Worm (Caenorhabditis elegans) whole organism, L2 larva: ENCODE results near the gene R11H6.5.

Experiments
- F13H6.1 ChIP-seq: sonication (generic microtip); optimal IDR thresholded peaks from 2 replicates; lab custom pipeline; 2016; ENCODE audit warnings: missing genetic modification characterization, missing compliant biosample characterization
- R02D3.7 ChIP-seq: fragments of 150-350 bp; optimal IDR thresholded peaks from 2 replicates; lab custom pipeline; 2014; ENCODE audit warnings: missing biosample characterization, missing genetic modification characterization
- ZK546.5 ChIP-seq: sonication (generic microtip); optimal IDR thresholded peaks from 2 replicates; lab custom pipeline; 2017; ENCODE audit warnings: missing biosample characterization, missing genetic modification characterization
- aly-2 ChIP-seq: fragments of 150-350 bp; optimal IDR thresholded peaks from 2 replicates; lab custom pipeline; 2014; ENCODE audit warnings: missing biosample characterization, missing genetic modification characterization
- ama-1 ChIP-seq: fragments of 150-350 bp; optimal IDR thresholded peaks from 2 replicates; lab custom pipeline; 2018; ENCODE audit warnings: inconsistent platforms
- ceh-16 ChIP-seq: fragments of 150-350 bp; optimal IDR thresholded peaks from 2 replicates; lab custom pipeline; 2014; ENCODE audit warnings: missing biosample characterization, missing genetic modification characterization
- dmd-4 ChIP-seq: sonication (generic microtip); optimal IDR thresholded peaks from 2 replicates; lab custom pipeline; 2017; ENCODE audit warnings: missing biosample characterization, missing genetic modification characterization
- fos-1 ChIP-seq: fragments of 150-350 bp; optimal IDR thresholded peaks from 2 replicates; lab custom pipeline; 2014; ENCODE audit warnings: missing biosample characterization, missing genetic modification characterization
- lin-11 ChIP-seq: fragments of 150-350 bp; sonication (generic microtip); optimal IDR thresholded peaks from 2 replicates; lab custom pipeline; 2014; ENCODE audit warnings: missing biosample characterization, missing genetic modification characterization, inconsistent platforms, mixed read lengths
- lin-13 ChIP-seq: fragments of 150-350 bp; optimal IDR thresholded peaks from 2 replicates; lab custom pipeline; 2014; ENCODE audit warnings: missing biosample characterization, missing genetic modification reagents, missing genetic modification characterization
- lsy-2 ChIP-seq, 2 experiments: fragments of 150-350 bp in 1 of 2; sonication (generic microtip) in 1 of 2; optimal IDR thresholded peaks; 2 replicates each; lab custom pipeline; 2014 to 2017; ENCODE audit warnings: missing biosample characterization in 2 of 2, missing genetic modification characterization in 2 of 2
- mab-5 ChIP-seq: fragments of 150-350 bp; optimal IDR thresholded peaks from 2 replicates; lab custom pipeline; 2014; ENCODE audit warnings: missing biosample characterization, missing genetic modification characterization
- mbf-1 ChIP-seq: sonication (generic microtip); optimal IDR thresholded peaks from 2 replicates; lab custom pipeline; 2017; ENCODE audit warnings: missing biosample characterization, missing genetic modification characterization
- nhr-11 ChIP-seq: fragments of 150-350 bp; optimal IDR thresholded peaks from 2 replicates; lab custom pipeline; 2014; ENCODE audit warnings: missing biosample characterization, missing genetic modification characterization
- nhr-12 ChIP-seq: fragments of 150-350 bp; optimal IDR thresholded peaks from 2 replicates; lab custom pipeline; 2014; ENCODE audit warnings: missing biosample characterization, missing genetic modification characterization
- nhr-6 ChIP-seq: fragments of 150-350 bp; optimal IDR thresholded peaks from 2 replicates; lab custom pipeline; 2014; ENCODE audit warnings: missing biosample characterization, missing genetic modification characterization
- peb-1 ChIP-seq: fragments of 150-350 bp; optimal IDR thresholded peaks from 2 replicates; lab custom pipeline; 2014; ENCODE audit warnings: missing biosample characterization, missing genetic modification characterization
- unc-39 ChIP-seq: fragments of 150-350 bp; optimal IDR thresholded peaks from 2 replicates; lab custom pipeline; 2014; ENCODE audit warnings: missing biosample characterization, missing genetic modification characterization
- unc-55 ChIP-seq: fragments of 150-350 bp; sonication (generic microtip); optimal IDR thresholded peaks from 3 replicates; lab custom pipeline; 2014; ENCODE audit warnings: missing biosample characterization, missing genetic modification reagents, missing genetic modification characterization
- unc-62 ChIP-seq: fragments of 150-350 bp; optimal IDR thresholded peaks from 2 replicates; lab custom pipeline; 2014; ENCODE audit warnings: missing biosample characterization, missing genetic modification reagents, missing genetic modification characterization
- ztf-11 ChIP-seq: sonication (generic microtip); optimal IDR thresholded peaks from 2 replicates; lab custom pipeline; 2017; ENCODE audit warnings: missing biosample characterization, missing genetic modification characterization
- ztf-4 ChIP-seq: fragments of 150-350 bp; optimal IDR thresholded peaks from 2 replicates; lab custom pipeline; 2014; ENCODE audit warnings: missing biosample characterization, missing genetic modification characterization

The R11H6.5 gene

DNA sequence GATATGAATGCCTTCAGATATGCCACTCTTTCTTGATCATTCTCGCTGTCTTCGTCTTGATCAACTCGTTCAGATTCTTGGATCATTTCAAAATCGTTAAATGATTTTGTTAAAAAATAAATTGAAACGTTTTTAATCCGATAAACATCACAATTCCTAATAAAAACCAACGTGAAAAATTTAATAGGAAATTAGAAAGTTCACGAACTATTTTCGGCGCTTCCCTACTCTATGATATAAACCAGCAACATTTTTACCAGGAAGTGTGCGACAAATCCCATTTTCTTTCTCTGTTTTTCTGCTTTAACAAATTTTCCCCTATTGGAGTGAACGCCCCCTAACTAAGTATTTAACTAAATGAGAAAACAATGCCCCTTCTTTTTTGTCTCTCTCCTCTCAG is 26.7 kb downstream of the R11H6.5 start, which contains the start of gene Y40H4A.2:
Y40H4A.2 (minus strand) TSS at position 101 of the 400 bp plus-strand sequence.
- TF ChIP-seq nhr-11 (tag; lab: Kevin White, UChicago) = no peak

DNA sequence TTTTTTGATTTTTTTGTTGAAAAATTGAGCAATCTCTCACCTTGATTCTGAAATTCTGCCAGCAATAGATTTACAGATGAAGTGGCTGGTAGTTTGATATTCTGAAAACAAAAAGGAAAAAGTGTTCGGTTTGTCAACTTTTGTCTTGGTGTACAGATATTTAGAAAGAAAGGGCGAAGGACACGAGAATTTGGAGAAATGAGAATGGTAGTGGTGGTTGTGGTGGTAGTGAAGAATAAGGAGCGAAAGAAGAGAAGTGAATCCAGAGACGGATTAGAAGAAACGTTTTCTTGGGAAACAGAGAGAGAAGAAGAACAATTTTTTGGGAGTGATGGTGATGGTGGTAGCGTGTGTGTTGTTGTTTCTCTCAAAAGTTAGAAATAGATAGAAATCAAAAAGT is 32.4 kb downstream of the R11H6.5 start, which contains the start of gene gar-3:
gar-3 (minus strand) TSS at position 101 of the 400 bp plus-strand sequence.
- TF ChIP-seq unc-55 (GFP tag; lab: Kevin White, UChicago) (peak; percentile 45), ZK546.5 (tag; lab: Kevin White, UChicago) (no peak)

DNA sequence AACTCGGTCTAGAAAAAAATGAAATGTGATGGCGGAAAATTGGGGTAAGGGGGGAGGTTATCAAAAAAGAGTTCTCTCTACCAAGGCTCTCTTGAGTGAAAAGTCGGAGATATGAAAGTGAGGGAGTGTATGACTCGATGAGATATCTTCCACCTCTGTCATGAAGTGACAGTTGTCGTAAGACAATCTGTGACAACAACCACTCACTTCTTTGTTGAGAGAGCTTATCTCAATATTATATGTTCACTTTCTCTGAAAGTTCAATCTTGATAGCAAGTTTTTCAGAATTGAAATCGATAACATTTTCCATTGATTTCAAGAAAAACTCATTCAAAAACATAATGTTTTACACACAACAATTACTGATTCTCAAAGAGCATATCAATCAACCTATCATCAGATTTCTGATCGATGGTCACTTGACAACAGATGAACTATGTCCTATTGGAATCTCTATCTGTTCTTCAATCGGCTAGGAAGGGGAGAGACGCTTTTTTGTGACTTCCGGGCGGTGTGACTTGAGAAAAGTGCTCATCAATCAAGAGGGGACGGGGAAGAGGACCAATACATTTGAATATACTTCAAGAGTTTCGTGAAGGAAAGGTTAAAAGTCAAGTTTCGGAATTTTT is 35.2 kb downstream of the R11H6.5 start:
- TF ChIP-seq ama-1 = no peak
- TF ChIP-seq R02D3.7 (tag; lab: Kevin White, UChicago) = no peak
- no peak for TF ChIP-seq aly-2
- no peak for TF ChIP-seq dmd-4
- TF ChIP-seq nhr-12 (tag; lab: Kevin White, UChicago) = no peak
- TF ChIP-seq ceh-16 (tag; lab: Kevin White, UChicago) = no peak
- TF ChIP-seq lsy-2 (tag; optimal IDR thresholded peaks at IDR 0.05; lab: Kevin White, UChicago) = peak in 1 of 2 experiments; percentile 8
- peak; percentile 44 for TF ChIP-seq F13H6.1

DNA sequence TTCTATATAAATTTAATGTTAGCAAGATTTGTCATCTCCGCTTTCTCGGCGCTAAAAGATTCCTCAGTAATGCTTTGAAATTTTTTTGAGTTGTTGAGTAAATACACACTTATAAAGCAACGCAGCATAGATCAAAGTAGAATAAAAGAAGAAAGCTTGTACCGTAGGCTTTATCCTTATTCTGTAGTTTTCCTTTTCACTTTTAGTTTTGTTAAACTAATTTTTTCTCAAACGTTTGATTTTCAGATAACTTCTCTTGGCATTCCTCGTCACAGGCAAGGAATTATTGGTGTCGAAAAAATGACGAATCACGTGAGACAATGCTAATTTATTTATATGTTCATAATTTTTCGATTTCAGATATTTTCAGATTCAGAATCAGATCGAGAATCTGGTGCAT is 49.4 kb downstream of the R11H6.5 start, which contains the start of gene C53A5.11:
C53A5.11 (plus strand) TSS at position 301 of the 400 bp plus-strand sequence.
- TF ChIP-seq peb-1 = no peak
- TF ChIP-seq ztf-4 (tag; lab: Kevin White, UChicago) = no peak
- no peak for TF ChIP-seq ztf-11
- no peak for TF ChIP-seq unc-39 (tag; lab: Kevin White, UChicago)
- TF ChIP-seq mab-5 = no peak
- no peak for TF ChIP-seq nhr-12 (tag; lab: Kevin White, UChicago)
- no peak for TF ChIP-seq aly-2
- TF ChIP-seq F13H6.1 = no peak
- TF ChIP-seq ama-1 = no peak
- TF ChIP-seq fos-1 = no peak
- no peak for TF ChIP-seq ceh-16 (tag; lab: Kevin White, UChicago)
- TF ChIP-seq lin-13 (GFP tag; lab: Kevin White, UChicago) = no peak
- no peak for TF ChIP-seq unc-55 (GFP tag; lab: Kevin White, UChicago)
- TF ChIP-seq nhr-6 (tag; lab: Kevin White, UChicago) = no peak
- TF ChIP-seq lin-11 (tag; lab: Kevin White, UChicago) = no peak
- no peak for TF ChIP-seq mbf-1 (tag; lab: Kevin White, UChicago)
- no peak for TF ChIP-seq R02D3.7 (tag; lab: Kevin White, UChicago)
- TF ChIP-seq unc-62 = no peak
